Fruit fly (Drosophila melanogaster): ENCODE data around the gene 5-HT2A.

DNA sequence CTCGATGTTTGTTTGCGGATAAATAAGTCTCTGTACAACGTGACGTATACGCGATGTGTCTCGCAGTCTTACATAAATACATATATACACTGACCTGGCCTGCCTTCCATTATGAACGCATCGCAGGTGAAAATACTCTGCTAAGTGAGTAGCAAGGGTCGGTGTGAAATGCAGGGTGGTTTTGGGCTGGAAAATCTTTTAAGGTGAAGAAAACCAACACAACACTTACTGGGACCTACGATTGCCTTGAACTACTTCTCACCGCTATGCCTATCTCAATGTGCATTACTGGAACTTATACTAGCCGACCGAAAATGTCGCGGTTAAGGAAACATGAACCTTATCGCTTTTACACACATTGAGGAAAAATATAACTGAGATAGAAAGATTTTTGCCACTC, 3.5 kb downstream of the 5-HT2A start:
- no peak for TF ChIP-seq Met (GFP tag; optimal IDR thresholded peaks at IDR 0.05)
- no peak for TF ChIP-seq lz (GFP tag; optimal IDR thresholded peaks at IDR 0.05)
- no peak for TF ChIP-seq CG15336 (GFP tag; IDR thresholded peaks at IDR 0.05)
- TF ChIP-seq esn (GFP tag; optimal IDR thresholded peaks at IDR 0.05) = no peak
- no peak for TF ChIP-seq Sox102F (GFP tag; optimal IDR thresholded peaks at IDR 0.05)
- TF ChIP-seq OdsH (GFP tag; optimal IDR thresholded peaks at IDR 0.05) = no peak
- no peak for TF ChIP-seq CG6854 (GFP tag; optimal IDR thresholded peaks at IDR 0.05)
- no peak for TF ChIP-seq net (GFP tag; optimal IDR thresholded peaks at IDR 0.05)
- TF ChIP-seq Sox15 (GFP tag; optimal IDR thresholded peaks at IDR 0.05) = no peak
- no peak for TF ChIP-seq CG11902 (GFP tag; optimal IDR thresholded peaks at IDR 0.05)
- no peak for TF ChIP-seq CG31627 (GFP tag; optimal IDR thresholded peaks at IDR 0.05)
- TF ChIP-seq spab (GFP tag; optimal IDR thresholded peaks at IDR 0.05) = no peak
